Fruit fly (Drosophila melanogaster) whole organism, adult: ENCODE data around the gene CG3999.

ENCODE experiments used
- CG12768 ChIP-seq: fragments of 200-800 bp; sonication (Bioruptor generic); optimal IDR thresholded peaks from 2 replicates; lab custom pipeline; 2017; ENCODE audit warnings: missing biosample characterization, missing genetic modification characterization, mild to moderate bottlenecking, moderate library complexity, missing genetic modification reagents
- CG1620 ChIP-seq: fragments of 200-800 bp; sonication (Bioruptor generic); optimal IDR thresholded peaks from 2 replicates; lab custom pipeline; 2016; ENCODE audit warnings: missing biosample characterization, missing genetic modification characterization
- CG7101 ChIP-seq: fragments of 200-800 bp; sonication (Bioruptor generic); optimal IDR thresholded peaks from 2 replicates; lab custom pipeline; 2018; ENCODE audit warnings: missing biosample characterization, mild to moderate bottlenecking, missing genetic modification characterization, moderate library complexity
- bab1 ChIP-seq: fragments of 200-800 bp; sonication (Bioruptor generic); optimal IDR thresholded peaks from 3 replicates; lab custom pipeline; 2019; ENCODE audit warnings: missing biosample characterization, mild to moderate bottlenecking, missing genetic modification characterization, moderate library complexity
- cic ChIP-seq: fragments of 200-800 bp; sonication (Bioruptor generic); optimal IDR thresholded peaks from 2 replicates; lab custom pipeline; 2017; ENCODE audit warnings: missing biosample characterization, mild to moderate bottlenecking, missing genetic modification characterization, moderate library complexity
- cnc ChIP-seq, 2 experiments: fragments of >200 bp; optimal IDR thresholded peaks; 2 replicates each; lab custom pipeline; 2017
- ovo ChIP-seq: fragments of 200-800 bp; sonication (Bioruptor generic); optimal IDR thresholded peaks from 2 replicates; lab custom pipeline; 2016; ENCODE audit warnings: missing biosample characterization, missing genetic modification characterization
- pad ChIP-seq: fragments of 200-800 bp; sonication (Bioruptor generic); optimal IDR thresholded peaks from 3 replicates; lab custom pipeline; 2017; ENCODE audit warnings: missing biosample characterization, missing genetic modification characterization, mild to moderate bottlenecking, moderate library complexity, missing genetic modification reagents
- tj ChIP-seq: fragments of 200-800 bp; sonication (Bioruptor generic); optimal IDR thresholded peaks from 3 replicates; lab custom pipeline; 2017; ENCODE audit warnings: missing biosample characterization, mild to moderate bottlenecking, missing genetic modification characterization, moderate library complexity
- toe ChIP-seq: fragments of 200-800 bp; sonication (Bioruptor generic); optimal IDR thresholded peaks from 2 replicates; lab custom pipeline; 2016; ENCODE audit warnings: missing biosample characterization, missing genetic modification characterization

- TF ChIP-seq ovo (GFP tag; lab: Kevin White, UChicago) (no peak), cnc (optimal IDR thresholded peaks at IDR 0.05; lab: Kevin White, UChicago) (no peak), pad (GFP tag; lab: Kevin White, UChicago) (no peak), CG12768 (GFP tag; lab: Kevin White, UChicago) (peak; percentile 54), cic (GFP tag; lab: Kevin White, UChicago) (peak; percentile 32), toe (GFP tag; lab: Kevin White, UChicago) (no peak), bab1 (peak; percentile 30), tj (GFP tag; lab: Kevin White, UChicago) (peak; percentile 97), CG1620 (GFP tag; lab: Kevin White, UChicago) (no peak), CG7101 (tag; lab: Kevin White, UChicago) (no peak)
Observed at dm6 chr3R:10212799-10213198, 38.5 kb upstream of the CG3999 start, which contains the start of gene Timp.
